ENCODE assay signal across 1 fruit fly cellular context in genomic region chr2L:9897296-9897695, dm6.
TF ChIP-seq lines count a peak whose summit lies in the region.

Gene RpS2, minus strand, starts transcription at chr2L:9897552.

TF ChIP-seq in whole organism, embryonic, 481 proteins besides CTCF, POLR2A, EP300 and RAD21 (continued from another document):
- no peak for TF ChIP-seq lov (optimal IDR thresholded peaks at IDR 0.05; lab: Kevin White, UChicago)
- TF ChIP-seq lov (GFP tag; IDR thresholded peaks at IDR 0.05; lab: Robert Waterston, UW), result no peak
- peak; percentile 91 for TF ChIP-seq sens (GFP tag; lab: Kevin White, UChicago)
- no peak for TF ChIP-seq Poxn (GFP tag; IDR thresholded peaks at IDR 0.05; lab: Robert Waterston, UW)
- peak; percentile 47 for TF ChIP-seq CG18619 (GFP tag; optimal IDR thresholded peaks at IDR 0.05; lab: Kevin White, UChicago)
- no peak for TF ChIP-seq kah (GFP tag; optimal IDR thresholded peaks at IDR 0.05; lab: Kevin White, UChicago)
- no peak for TF ChIP-seq CG6654 (GFP tag; optimal IDR thresholded peaks at IDR 0.05; lab: Kevin White, UChicago)
- no peak for TF ChIP-seq NK7.1 (GFP tag; optimal IDR thresholded peaks at IDR 0.05; lab: Kevin White, UChicago)
- peak; percentile 47 for TF ChIP-seq CG10543 (GFP tag; optimal IDR thresholded peaks at IDR 0.05; lab: Kevin White, UChicago)
- TF ChIP-seq wor (GFP tag; IDR thresholded peaks at IDR 0.05; lab: Robert Waterston, UW), result no peak
- peak; percentile 99 for TF ChIP-seq MESR4 (GFP tag; optimal IDR thresholded peaks at IDR 0.05; lab: Kevin White, UChicago)
- TF ChIP-seq Sry-β (GFP tag; optimal IDR thresholded peaks at IDR 0.05; lab: Kevin White, UChicago), result peak; percentile 59
- TF ChIP-seq CG17829 (tag; optimal IDR thresholded peaks at IDR 0.05; lab: Kevin White, UChicago), result no peak
- TF ChIP-seq CG4854 (GFP tag; optimal IDR thresholded peaks at IDR 0.05; lab: Kevin White, UChicago), result peak; percentile 6
- TF ChIP-seq CG9932 (GFP tag; IDR thresholded peaks at IDR 0.05; lab: Robert Waterston, UW), result peak; percentile 77
- no peak for TF ChIP-seq cato (GFP tag; optimal IDR thresholded peaks at IDR 0.05; lab: Kevin White, UChicago; ENCODE audit: borderline replicate concordance)
- peak; percentile 54 for TF ChIP-seq mirr (GFP tag; optimal IDR thresholded peaks at IDR 0.05; lab: Kevin White, UChicago)
- peak; percentile 67 for TF ChIP-seq Rfx (GFP tag; IDR thresholded peaks at IDR 0.05; lab: Robert Waterston, UW)
- no peak for TF ChIP-seq ro (GFP tag; IDR thresholded peaks at IDR 0.05; lab: Robert Waterston, UW)
- peak; percentile 72 for TF ChIP-seq caup (GFP tag; optimal IDR thresholded peaks at IDR 0.05; lab: Kevin White, UChicago; ENCODE audit: severe bottlenecking)
- TF ChIP-seq dpn (GFP tag; optimal IDR thresholded peaks at IDR 0.05; lab: Kevin White, UChicago), result peak; percentile 24 to 26
- TF ChIP-seq Sry-δ (GFP tag; optimal IDR thresholded peaks at IDR 0.05; lab: Kevin White, UChicago), result peak; percentile 90
- no peak for TF ChIP-seq CG5245 (GFP tag; optimal IDR thresholded peaks at IDR 0.05; lab: Kevin White, UChicago)
- TF ChIP-seq CG9797 (GFP tag; optimal IDR thresholded peaks at IDR 0.05; lab: Kevin White, UChicago), result peak; percentile 34
- no peak for TF ChIP-seq D (optimal IDR thresholded peaks at IDR 0.05; lab: Kevin White, UChicago)
- peak; percentile 16 for TF ChIP-seq D (GFP tag; optimal IDR thresholded peaks at IDR 0.05; lab: Kevin White, UChicago)
- TF ChIP-seq cg (GFP tag; optimal IDR thresholded peaks at IDR 0.05; lab: Kevin White, UChicago), result no peak
- peak; percentile 23 for TF ChIP-seq CG9817 (tag; optimal IDR thresholded peaks at IDR 0.05; lab: Kevin White, UChicago)
- TF ChIP-seq btn (GFP tag; optimal IDR thresholded peaks at IDR 0.05; lab: Kevin White, UChicago), result no peak
- TF ChIP-seq klu (GFP tag; IDR thresholded peaks at IDR 0.05; lab: Robert Waterston, UW), result no peak
- TF ChIP-seq CG6854 (GFP tag; optimal IDR thresholded peaks at IDR 0.05; lab: Kevin White, UChicago), result peak; percentile 26
- TF ChIP-seq Bgb (GFP tag; IDR thresholded peaks at IDR 0.05; lab: Robert Waterston, UW; ENCODE audit: partially characterized antibody), result peak; percentile 100
- peak in 1 of 3 experiments; percentile 22 for TF ChIP-seq Stat92E (GFP tag; optimal IDR thresholded peaks at IDR 0.05; lab: Kevin White, UChicago)
- no peak for TF ChIP-seq CG12071 (GFP tag; optimal IDR thresholded peaks at IDR 0.05; lab: Kevin White, UChicago)
- TF ChIP-seq ttk (GFP tag; IDR thresholded peaks at IDR 0.05; lab: Robert Waterston, UW), result no peak
- TF ChIP-seq CG8924 (tag; optimal IDR thresholded peaks at IDR 0.05; lab: Kevin White, UChicago), result peak; percentile 29
- TF ChIP-seq CoRest (tag; optimal IDR thresholded peaks at IDR 0.05; lab: Kevin White, UChicago), result peak; percentile 30
- TF ChIP-seq CG34422 (GFP tag; IDR thresholded peaks at IDR 0.05; lab: Robert Waterston, UW), result no peak; the same call in 2 of the 3 replicates
- TF ChIP-seq CG7963 (GFP tag; IDR thresholded peaks at IDR 0.05; lab: Robert Waterston, UW; ENCODE audit: partially characterized antibody), result peak; percentile 99
- no peak for TF ChIP-seq CG7271 (tag; optimal IDR thresholded peaks at IDR 0.05; lab: Kevin White, UChicago)
- TF ChIP-seq vfl (GFP tag; optimal IDR thresholded peaks at IDR 0.05; lab: Kevin White, UChicago), result peak; percentile 33
- TF ChIP-seq CG8478 (optimal IDR thresholded peaks at IDR 0.05; lab: Kevin White, UChicago), result no peak
- TF ChIP-seq tio (GFP tag; optimal IDR thresholded peaks at IDR 0.05; lab: Kevin White, UChicago), result no peak
- TF ChIP-seq repo (GFP tag; optimal IDR thresholded peaks at IDR 0.05; lab: Kevin White, UChicago), result no peak
- TF ChIP-seq CG17802 (tag; optimal IDR thresholded peaks at IDR 0.05; lab: Kevin White, UChicago), result no peak
- TF ChIP-seq Sin3A (optimal IDR thresholded peaks at IDR 0.05; lab: Kevin White, UChicago), result peak; percentile 10
- no peak for TF ChIP-seq Atf-2 (GFP tag; optimal IDR thresholded peaks at IDR 0.05; lab: Kevin White, UChicago)
- no peak for TF ChIP-seq CG10959 (GFP tag; IDR thresholded peaks at IDR 0.05; lab: Robert Waterston, UW)
- TF ChIP-seq CG10654 (GFP tag; optimal IDR thresholded peaks at IDR 0.05; lab: Kevin White, UChicago), result no peak
- no peak for TF ChIP-seq hth (optimal IDR thresholded peaks at IDR 0.05; lab: Kevin White, UChicago)
- TF ChIP-seq tap (tag; optimal IDR thresholded peaks at IDR 0.05; lab: Kevin White, UChicago), result no peak
- TF ChIP-seq CG11723 (GFP tag; optimal IDR thresholded peaks at IDR 0.05; lab: Kevin White, UChicago), result no peak
- no peak for TF ChIP-seq Oli (tag; optimal IDR thresholded peaks at IDR 0.05; lab: Kevin White, UChicago)
- no peak for TF ChIP-seq Kr (GFP tag; optimal IDR thresholded peaks at IDR 0.05; lab: Kevin White, UChicago)
- TF ChIP-seq Mrtf (GFP tag; IDR thresholded peaks at IDR 0.05; lab: Robert Waterston, UW), result no peak
- no peak for TF ChIP-seq CG2199 (GFP tag; IDR thresholded peaks at IDR 0.05; lab: Robert Waterston, UW)
- TF ChIP-seq CG4617 (GFP tag; optimal IDR thresholded peaks at IDR 0.05; lab: Kevin White, UChicago; ENCODE audit: borderline replicate concordance), result peak; percentile 44
- TF ChIP-seq Dek (tag; optimal IDR thresholded peaks at IDR 0.05; lab: Kevin White, UChicago), result peak; percentile 21
- no peak for TF ChIP-seq ERR (GFP tag; optimal IDR thresholded peaks at IDR 0.05; lab: Kevin White, UChicago)
- peak; percentile 35 for TF ChIP-seq HHEX (GFP tag; optimal IDR thresholded peaks at IDR 0.05; lab: Kevin White, UChicago)
- TF ChIP-seq MBD-R2 (GFP tag; IDR thresholded peaks at IDR 0.05; lab: Robert Waterston, UW), result peak; percentile 59
- TF ChIP-seq CG11696 (GFP tag; IDR thresholded peaks at IDR 0.05; lab: Robert Waterston, UW), result no peak
- TF ChIP-seq slou (GFP tag; optimal IDR thresholded peaks at IDR 0.05; lab: Kevin White, UChicago), result peak; percentile 28
- no peak for TF ChIP-seq esg (GFP tag; conservative IDR thresholded peaks at IDR 0.05; lab: Robert Waterston, UW)
- no peak for TF ChIP-seq GATAe (GFP tag; conservative IDR thresholded peaks at IDR 0.05; lab: Robert Waterston, UW)
- TF ChIP-seq H15 (GFP tag; IDR thresholded peaks at IDR 0.05; lab: Robert Waterston, UW), result no peak
- no peak for TF ChIP-seq Ada2b (GFP tag; IDR thresholded peaks at IDR 0.05; lab: Robert Waterston, UW)
- TF ChIP-seq CG1529 (GFP tag; optimal IDR thresholded peaks at IDR 0.05; lab: Kevin White, UChicago), result peak; percentile 32
- TF ChIP-seq CG15601 (tag; optimal IDR thresholded peaks at IDR 0.05; lab: Kevin White, UChicago), result peak; percentile 8
- no peak for TF ChIP-seq Elba2 (GFP tag; optimal IDR thresholded peaks at IDR 0.05; lab: Kevin White, UChicago)
- TF ChIP-seq sob (GFP tag; IDR thresholded peaks at IDR 0.05; lab: Robert Waterston, UW), result peak; percentile 65
- no peak for TF ChIP-seq CG13775 (GFP tag; optimal IDR thresholded peaks at IDR 0.05; lab: Kevin White, UChicago)
- TF ChIP-seq twi (tag; optimal IDR thresholded peaks at IDR 0.05; lab: Kevin White, UChicago), result no peak
- TF ChIP-seq CG6272 (GFP tag; IDR thresholded peaks at IDR 0.05; lab: Robert Waterston, UW), result peak; percentile 43
- no peak for TF ChIP-seq CG12236 (GFP tag; optimal IDR thresholded peaks at IDR 0.05; lab: Kevin White, UChicago)
- TF ChIP-seq Opbp (GFP tag; IDR thresholded peaks at IDR 0.05; lab: Robert Waterston, UW; ENCODE audit: partially characterized antibody), result peak; percentile 100
- TF ChIP-seq CG8944 (GFP tag; optimal IDR thresholded peaks at IDR 0.05; lab: Kevin White, UChicago), result no peak
- no peak for TF ChIP-seq peb (GFP tag; IDR thresholded peaks at IDR 0.05; lab: Robert Waterston, UW)
- TF ChIP-seq PHDP (tag; optimal IDR thresholded peaks at IDR 0.05; lab: Kevin White, UChicago), result peak; percentile 67
- peak; percentile 79 for TF ChIP-seq Med (GFP tag; lab: Kevin White, UChicago)
- peak; percentile 52 for TF ChIP-seq HLHmδ (GFP tag; optimal IDR thresholded peaks at IDR 0.05; lab: Kevin White, UChicago)
- no peak for TF ChIP-seq fru (optimal IDR thresholded peaks at IDR 0.05; lab: Kevin White, UChicago)
- TF ChIP-seq CG30020 (tag; optimal IDR thresholded peaks at IDR 0.05; lab: Kevin White, UChicago), result peak; percentile 22
- no peak for TF ChIP-seq schlank (tag; optimal IDR thresholded peaks at IDR 0.05; lab: Kevin White, UChicago)
- 0 out of 2 replicates have a peak, but pooled peaks have one; percentile 33 for TF ChIP-seq wdn (GFP tag; IDR thresholded peaks at IDR 0.05; lab: Robert Waterston, UW)
- no peak for TF ChIP-seq gsb (GFP tag; IDR thresholded peaks at IDR 0.05; lab: Robert Waterston, UW)
- TF ChIP-seq Scr (GFP tag; IDR thresholded peaks at IDR 0.05; lab: Robert Waterston, UW; ENCODE audit: partially characterized antibody), result peak; percentile 99
- peak; percentile 47 for TF ChIP-seq oc (tag; optimal IDR thresholded peaks at IDR 0.05; lab: Kevin White, UChicago)
- peak; percentile 11 for TF ChIP-seq zfh2 (GFP tag; optimal IDR thresholded peaks at IDR 0.05; lab: Kevin White, UChicago)
- TF ChIP-seq Rx (GFP tag; IDR thresholded peaks at IDR 0.05; lab: Robert Waterston, UW), result no peak
- TF ChIP-seq NC2β (GFP tag; optimal IDR thresholded peaks at IDR 0.05; lab: Kevin White, UChicago), result peak; percentile 83
- TF ChIP-seq CG15696 (tag; optimal IDR thresholded peaks at IDR 0.05; lab: Kevin White, UChicago), result no peak
- TF ChIP-seq CG7786 (GFP tag; optimal IDR thresholded peaks at IDR 0.05; lab: Kevin White, UChicago), result no peak
- TF ChIP-seq lmd (GFP tag; IDR thresholded peaks at IDR 0.05; lab: Robert Waterston, UW), result no peak
- TF ChIP-seq Fer1 (GFP tag; optimal IDR thresholded peaks at IDR 0.05; lab: Kevin White, UChicago), result peak; percentile 52
- TF ChIP-seq CG15514 (GFP tag; optimal IDR thresholded peaks at IDR 0.05; lab: Kevin White, UChicago), result peak; percentile 71
- no peak for TF ChIP-seq tx (GFP tag; optimal IDR thresholded peaks at IDR 0.05; lab: Kevin White, UChicago)
- TF ChIP-seq CG7556 (GFP tag; optimal IDR thresholded peaks at IDR 0.05; lab: Kevin White, UChicago), result no peak
- no peak for TF ChIP-seq tup (GFP tag; optimal IDR thresholded peaks at IDR 0.05; lab: Kevin White, UChicago)
- TF ChIP-seq CG10147 (GFP tag; optimal IDR thresholded peaks at IDR 0.05; lab: Kevin White, UChicago), result peak; percentile 5
- no peak for TF ChIP-seq Lim3 (GFP tag; IDR thresholded peaks at IDR 0.05; lab: Robert Waterston, UW)
- TF ChIP-seq dmrt11E (tag; optimal IDR thresholded peaks at IDR 0.05; lab: Kevin White, UChicago), result peak; percentile 29
- TF ChIP-seq CG10366 (GFP tag; IDR thresholded peaks at IDR 0.05; lab: Robert Waterston, UW), result no peak
- no peak for TF ChIP-seq CG4730 (GFP tag; IDR thresholded peaks at IDR 0.05; lab: Robert Waterston, UW)
- TF ChIP-seq yki (optimal IDR thresholded peaks at IDR 0.05; lab: Kevin White, UChicago), result no peak
- TF ChIP-seq nerfin-2 (GFP tag; IDR thresholded peaks at IDR 0.05; lab: Robert Waterston, UW; ENCODE audit: partially characterized antibody), result peak; percentile 96
- peak; percentile 64 for TF ChIP-seq slbo (GFP tag; IDR thresholded peaks at IDR 0.05; lab: Robert Waterston, UW)
- TF ChIP-seq zfh1 (GFP tag; IDR thresholded peaks at IDR 0.05; lab: Robert Waterston, UW), result no peak
- no peak for TF ChIP-seq ewg (GFP tag; optimal IDR thresholded peaks at IDR 0.05; lab: Kevin White, UChicago)
- TF ChIP-seq CG17912 (GFP tag; optimal IDR thresholded peaks at IDR 0.05; lab: Kevin White, UChicago), result peak; percentile 56
- peak; percentile 9 for TF ChIP-seq scrt (GFP tag; optimal IDR thresholded peaks at IDR 0.05; lab: Kevin White, UChicago)
- no peak for TF ChIP-seq zf30C (GFP tag; optimal IDR thresholded peaks at IDR 0.05; lab: Kevin White, UChicago)
- peak; percentile 99 for TF ChIP-seq CG34224 (GFP tag; IDR thresholded peaks at IDR 0.05; lab: Robert Waterston, UW; ENCODE audit: partially characterized antibody)
- peak; percentile 38 for TF ChIP-seq CG30403 (GFP tag; optimal IDR thresholded peaks at IDR 0.05; lab: Kevin White, UChicago)
- TF ChIP-seq wek (GFP tag; optimal IDR thresholded peaks at IDR 0.05; lab: Kevin White, UChicago), result peak; percentile 59
- no peak for TF ChIP-seq Vsx1 (GFP tag; optimal IDR thresholded peaks at IDR 0.05; lab: Kevin White, UChicago)
- TF ChIP-seq fu2 (GFP tag; optimal IDR thresholded peaks at IDR 0.05; lab: Kevin White, UChicago), result no peak
- peak; percentile 3 for TF ChIP-seq zen (tag; optimal IDR thresholded peaks at IDR 0.05; lab: Kevin White, UChicago)
- peak; percentile 38 for TF ChIP-seq CG7839 (tag; optimal IDR thresholded peaks at IDR 0.05; lab: Kevin White, UChicago)
- peak; percentile 27 for TF ChIP-seq Myb (GFP tag; optimal IDR thresholded peaks at IDR 0.05; lab: Kevin White, UChicago)
- peak; percentile 15 for TF ChIP-seq CG13424 (tag; optimal IDR thresholded peaks at IDR 0.05; lab: Kevin White, UChicago)
- TF ChIP-seq Dp (GFP tag; optimal IDR thresholded peaks at IDR 0.05; lab: Kevin White, UChicago), result peak; percentile 68
- no peak for TF ChIP-seq gt (GFP tag; IDR thresholded peaks at IDR 0.05; lab: Robert Waterston, UW)
- TF ChIP-seq CG31388 (GFP tag; optimal IDR thresholded peaks at IDR 0.05; lab: Kevin White, UChicago), result no peak
- no peak for TF ChIP-seq TFAM (GFP tag; optimal IDR thresholded peaks at IDR 0.05; lab: Kevin White, UChicago)
- TF ChIP-seq en (GFP tag; optimal IDR thresholded peaks at IDR 0.05; lab: Kevin White, UChicago), result no peak
- TF ChIP-seq stwl (tag; optimal IDR thresholded peaks at IDR 0.05; lab: Kevin White, UChicago), result peak; percentile 66
- no peak for TF ChIP-seq Hmx (GFP tag; optimal IDR thresholded peaks at IDR 0.05; lab: Kevin White, UChicago)
- TF ChIP-seq Ets97D (GFP tag; optimal IDR thresholded peaks at IDR 0.05; lab: Kevin White, UChicago), result peak; percentile 94
- TF ChIP-seq CG8388 (GFP tag; optimal IDR thresholded peaks at IDR 0.05; lab: Kevin White, UChicago), result peak; percentile 5
- no peak for TF ChIP-seq CG8089 (GFP tag; optimal IDR thresholded peaks at IDR 0.05; lab: Kevin White, UChicago)
- TF ChIP-seq YL-1 (GFP tag; optimal IDR thresholded peaks at IDR 0.05; lab: Kevin White, UChicago), result peak; percentile 92
- 0 out of 2 replicates have a peak, but pooled peaks have one; percentile 17 for TF ChIP-seq HLH3B (GFP tag; IDR thresholded peaks at IDR 0.05; lab: Robert Waterston, UW)
- TF ChIP-seq CG18476 (GFP tag; optimal IDR thresholded peaks at IDR 0.05; lab: Kevin White, UChicago), result no peak
- TF ChIP-seq Bdp1 (GFP tag; optimal IDR thresholded peaks at IDR 0.05; lab: Kevin White, UChicago), result no peak
TF ChIP-seq in whole organism, embryonic: peak in this region for 218.
